Fruit fly (Drosophila melanogaster) whole organism, embryonic: ENCODE measurements around the gene CG14341.
A peak's percentile ranks its signal among the peaks of the same experiment; 100 is the strongest.

Experiments
- Bteb2 ChIP-seq: fragments of 200-800 bp; sonication (Bioruptor generic); optimal IDR thresholded peaks from 2 replicates; lab custom pipeline; 2016; ENCODE audit warnings: missing biosample characterization, missing genetic modification characterization
- CG12659 ChIP-seq: fragments of 200-800 bp; sonication (Bioruptor generic); optimal IDR thresholded peaks from 3 replicates; lab custom pipeline; 2017; ENCODE audit warnings: mild to moderate bottlenecking, missing biosample characterization, missing genetic modification reagents, missing genetic modification characterization
- CG14441 ChIP-seq: fragments of 200-800 bp; sonication (Bioruptor generic); IDR thresholded peaks from 2 replicates; pipeline ENCODE4 v1.3.6; 2022; ENCODE audit warnings: missing biosample characterization, missing genetic modification characterization
- CG14710 ChIP-seq: fragments of 200-800 bp; sonication (Bioruptor generic); optimal IDR thresholded peaks from 3 replicates; lab custom pipeline; 2019; ENCODE audit warnings: missing biosample characterization, mild to moderate bottlenecking, missing genetic modification characterization, moderate library complexity
- CG15011 ChIP-seq: fragments of 200-800 bp; sonication (Bioruptor generic); optimal IDR thresholded peaks from 3 replicates; lab custom pipeline; 2018; ENCODE audit warnings: missing biosample characterization, mild to moderate bottlenecking, missing genetic modification characterization
- CG15696 ChIP-seq: fragments of 200-800 bp; sonication (Bioruptor generic); optimal IDR thresholded peaks from 2 replicates; lab custom pipeline; 2019; ENCODE audit warnings: missing biosample characterization, mild to moderate bottlenecking, missing genetic modification characterization, moderate library complexity
- CG1647 ChIP-seq: fragments of 200-800 bp; sonication (Bioruptor generic); optimal IDR thresholded peaks from 3 replicates; lab custom pipeline; 2016; ENCODE audit warnings: missing biosample characterization, missing genetic modification characterization
- CG16863 ChIP-seq: fragments of 200-800 bp; sonication (Bioruptor generic); optimal IDR thresholded peaks from 3 replicates; lab custom pipeline; 2016; ENCODE audit warnings: missing biosample characterization, missing genetic modification characterization
- CG2199 ChIP-seq: fragments of 200-800 bp; sonication (Bioruptor generic); IDR thresholded peaks from 3 replicates; pipeline ENCODE4 v1.3.6; 2022; ENCODE audit warnings: missing biosample characterization, missing genetic modification characterization
- CG2678 ChIP-seq: fragments of 200-800 bp; sonication (Bioruptor generic); optimal IDR thresholded peaks from 3 replicates; lab custom pipeline; 2019; ENCODE audit warnings: missing biosample characterization, mild to moderate bottlenecking, missing genetic modification characterization, moderate library complexity
- CG2712 ChIP-seq: fragments of 200-800 bp; optimal IDR thresholded peaks from 3 replicates; lab custom pipeline; 2019; ENCODE audit warnings: missing biosample characterization, mild to moderate bottlenecking, missing genetic modification characterization, moderate library complexity
- CG34376 ChIP-seq: fragments of 200-800 bp; sonication (Bioruptor generic); optimal IDR thresholded peaks from 2 replicates; lab custom pipeline; 2018; ENCODE audit warnings: missing biosample characterization, mild to moderate bottlenecking, missing genetic modification characterization
- CG3726 ChIP-seq: fragments of 200-800 bp; sonication (Bioruptor generic); IDR thresholded peaks from 3 replicates; pipeline ENCODE4, ENCODE4 v1.3.6; 2022; ENCODE audit warnings: missing biosample characterization, missing genetic modification characterization
- CG4282 ChIP-seq: fragments of 200-800 bp; sonication (Bioruptor generic); optimal IDR thresholded peaks from 2 replicates; lab custom pipeline; 2016; ENCODE audit warnings: missing biosample characterization, missing genetic modification characterization
- CG6175 ChIP-seq: fragments of 200-800 bp; sonication (Bioruptor generic); IDR thresholded peaks from 3 replicates; pipeline ENCODE4 v1.3.6; 2022; ENCODE audit warnings: missing biosample characterization, missing genetic modification characterization
- CG6765 ChIP-seq: fragments of 200-800 bp; sonication (Bioruptor generic); optimal IDR thresholded peaks from 3 replicates; lab custom pipeline; 2017; ENCODE audit warnings: missing biosample characterization, mild to moderate bottlenecking, missing genetic modification characterization
- CG6813 ChIP-seq: fragments of 200-800 bp; sonication (Bioruptor generic); optimal IDR thresholded peaks from 2 replicates; lab custom pipeline; 2017; ENCODE audit warnings: missing biosample characterization, missing genetic modification characterization, mild to moderate bottlenecking, moderate library complexity, missing genetic modification reagents
- CG7372 ChIP-seq: fragments of 200-800 bp; sonication (Bioruptor generic); IDR thresholded peaks from 2 replicates; pipeline ENCODE4 v1.3.6; 2022; ENCODE audit warnings: missing biosample characterization, missing genetic modification characterization
- CG7745 ChIP-seq: fragments of 200-800 bp; sonication (Bioruptor generic); optimal IDR thresholded peaks from 2 replicates; lab custom pipeline; 2018; ENCODE audit warnings: missing biosample characterization, mild to moderate bottlenecking, missing genetic modification characterization, moderate library complexity
- Fer1 ChIP-seq: fragments of 200-800 bp; sonication (Bioruptor generic); optimal IDR thresholded peaks from 2 replicates; lab custom pipeline; 2017; ENCODE audit warnings: missing biosample characterization, mild to moderate bottlenecking, missing genetic modification characterization
- Fer3 ChIP-seq: fragments of 200-800 bp; sonication (Bioruptor generic); optimal IDR thresholded peaks from 2 replicates; lab custom pipeline; 2018; ENCODE audit warnings: missing biosample characterization, mild to moderate bottlenecking, missing genetic modification characterization, moderate library complexity
- HHEX ChIP-seq: fragments of 200-800 bp; sonication (Bioruptor generic); optimal IDR thresholded peaks from 3 replicates; lab custom pipeline; 2017; ENCODE audit warnings: missing biosample characterization, mild to moderate bottlenecking, missing genetic modification characterization, missing genetic modification reagents
- Lim3 ChIP-seq: fragments of 200-800 bp; sonication (Bioruptor generic); IDR thresholded peaks from 2 replicates; pipeline ENCODE4 v1.3.6; 2022; ENCODE audit warnings: missing biosample characterization, missing genetic modification characterization
- NFAT ChIP-seq: fragments of 200-800 bp; sonication (Bioruptor generic); IDR thresholded peaks from 2 replicates; pipeline ENCODE4 v1.3.6; 2022; ENCODE audit warnings: missing biosample characterization, missing genetic modification characterization
- Optix ChIP-seq: fragments of 200-800 bp; sonication (Bioruptor generic); IDR thresholded peaks from 3 replicates; pipeline ENCODE4 v1.3.6; 2022; ENCODE audit warnings: missing biosample characterization, missing genetic modification characterization
- Pdp1 ChIP-seq, 2 experiments: fragments of 200-800 bp; sonication (Bioruptor generic); optimal IDR thresholded peaks; 3 replicates each; lab custom pipeline; 2016; ENCODE audit warnings: missing biosample characterization in 2 of 2, missing genetic modification characterization in 2 of 2, mild to moderate bottlenecking in 1 of 2, moderate library complexity in 1 of 2
- Sox102F ChIP-seq: fragments of 200-800 bp; sonication (Bioruptor generic); optimal IDR thresholded peaks from 2 replicates; lab custom pipeline; 2018; ENCODE audit warnings: missing biosample characterization, mild to moderate bottlenecking, missing genetic modification characterization, moderate library complexity
- Xbp1 ChIP-seq: fragments of 200-800 bp; sonication (Bioruptor generic); optimal IDR thresholded peaks from 3 replicates; lab custom pipeline; 2016; ENCODE audit warnings: missing biosample characterization, mild to moderate bottlenecking, missing genetic modification characterization
- ab ChIP-seq: fragments of 200-800 bp; sonication (Bioruptor generic); optimal IDR thresholded peaks from 2 replicates; lab custom pipeline; 2016; ENCODE audit warnings: missing biosample characterization, missing genetic modification characterization
- amos ChIP-seq: fragments of 200-800 bp; sonication (Bioruptor generic); IDR thresholded peaks from 2 replicates; pipeline ENCODE4 v1.3.6; 2022; ENCODE audit warnings: missing biosample characterization, missing genetic modification characterization; ENCODE audit not compliant: partially characterized antibody
- az2 ChIP-seq: fragments of 200-800 bp; sonication (Bioruptor generic); optimal IDR thresholded peaks from 3 replicates; lab custom pipeline; 2016; ENCODE audit warnings: missing biosample characterization, missing genetic modification characterization
- chinmo ChIP-seq: fragments of 200-800 bp; sonication (Bioruptor generic); IDR thresholded peaks from 4 replicates; pipeline ENCODE4 v1.3.6; 2022; ENCODE audit warnings: missing biosample characterization, missing genetic modification characterization; ENCODE audit not compliant: partially characterized antibody
- corto ChIP-seq: fragments of 200-800 bp; sonication (Bioruptor generic); optimal IDR thresholded peaks from 2 replicates; lab custom pipeline; 2016; ENCODE audit warnings: missing biosample characterization, mild to moderate bottlenecking, missing genetic modification characterization, moderate library complexity
- cwo ChIP-seq: fragments of 200-800 bp; sonication (Bioruptor generic); optimal IDR thresholded peaks from 3 replicates; lab custom pipeline; 2017; ENCODE audit warnings: missing biosample characterization, missing genetic modification characterization, mild to moderate bottlenecking, moderate library complexity, missing genetic modification reagents
- grn ChIP-seq: fragments of 200-800 bp; sonication (Bioruptor generic); optimal IDR thresholded peaks from 3 replicates; lab custom pipeline; 2017; ENCODE audit warnings: missing biosample characterization, missing genetic modification characterization
- ind ChIP-seq: fragments of 200-800 bp; sonication (Bioruptor generic); optimal IDR thresholded peaks from 3 replicates; lab custom pipeline; 2016; ENCODE audit warnings: missing biosample characterization, missing genetic modification characterization
- insv ChIP-seq, 2 experiments: fragments of 200-800 bp; sonication (Bioruptor generic); optimal IDR thresholded peaks; 3 replicates each; lab custom pipeline; 2016 to 2018; ENCODE audit warnings: missing biosample characterization in 2 of 2, missing genetic modification characterization in 2 of 2
- lov ChIP-seq, 2 experiments: fragments of 200-800 bp in 1 of 2; fragments of >200 bp in 1 of 2; sonication (Bioruptor generic) in 1 of 2; IDR thresholded peaks in 1 of 2; optimal IDR thresholded peaks in 1 of 2; 2 replicates in 1 of 2; 3 replicates in 1 of 2; pipeline versions ENCODE4 v1.3.6 to Lab custom; 2017 to 2022; ENCODE audit warnings: missing biosample characterization in 1 of 2, missing genetic modification characterization in 1 of 2
- mld ChIP-seq: fragments of 200-800 bp; sonication (Bioruptor generic); IDR thresholded peaks from 3 replicates; pipeline ENCODE4 v1.3.6; 2022; ENCODE audit warnings: missing biosample characterization, missing genetic modification characterization; ENCODE audit not compliant: partially characterized antibody
- pho ChIP-seq: fragments of 200-800 bp; sonication (Bioruptor generic); optimal IDR thresholded peaks from 2 replicates; lab custom pipeline; 2016; ENCODE audit warnings: missing biosample characterization, missing genetic modification characterization
- schlank ChIP-seq: fragments of 200-800 bp; sonication (Bioruptor generic); optimal IDR thresholded peaks from 2 replicates; lab custom pipeline; 2018; ENCODE audit warnings: missing biosample characterization, mild to moderate bottlenecking, missing genetic modification characterization
- sd ChIP-seq: fragments of 200-800 bp; sonication (Bioruptor generic); optimal IDR thresholded peaks from 3 replicates; lab custom pipeline; 2018; ENCODE audit warnings: missing biosample characterization, mild to moderate bottlenecking, missing genetic modification characterization, moderate library complexity
- seq ChIP-seq: fragments of 200-800 bp; sonication (Bioruptor generic); IDR thresholded peaks from 2 replicates; pipeline ENCODE4 v1.3.6; 2022; ENCODE audit warnings: missing biosample characterization, missing genetic modification characterization
- sim ChIP-seq: fragments of 200-800 bp; sonication (Bioruptor generic); IDR thresholded peaks from 2 replicates; pipeline ENCODE4 v1.3.6; 2022; ENCODE audit warnings: missing biosample characterization, missing genetic modification characterization
- sqz ChIP-seq: fragments of 200-800 bp; sonication (Bioruptor generic); optimal IDR thresholded peaks from 3 replicates; lab custom pipeline; 2018; ENCODE audit warnings: missing biosample characterization, mild to moderate bottlenecking, missing genetic modification characterization
- tgo ChIP-seq: fragments of 200-800 bp; sonication (Bioruptor generic); IDR thresholded peaks from 3 replicates; pipeline ENCODE4 v1.3.6; 2022; ENCODE audit warnings: missing biosample characterization, missing genetic modification characterization
- vnd ChIP-seq: fragments of 200-800 bp; sonication (Bioruptor generic); IDR thresholded peaks from 3 replicates; pipeline ENCODE4 v1.3.6; 2022; ENCODE audit warnings: missing biosample characterization, missing genetic modification characterization; ENCODE audit not compliant: partially characterized antibody
- zfh1 ChIP-seq: fragments of 200-800 bp; sonication (Bioruptor generic); IDR thresholded peaks from 3 replicates; pipeline ENCODE4 v1.3.6; 2022; ENCODE audit warnings: missing biosample characterization, missing genetic modification characterization

Gene CG14341

DNA sequence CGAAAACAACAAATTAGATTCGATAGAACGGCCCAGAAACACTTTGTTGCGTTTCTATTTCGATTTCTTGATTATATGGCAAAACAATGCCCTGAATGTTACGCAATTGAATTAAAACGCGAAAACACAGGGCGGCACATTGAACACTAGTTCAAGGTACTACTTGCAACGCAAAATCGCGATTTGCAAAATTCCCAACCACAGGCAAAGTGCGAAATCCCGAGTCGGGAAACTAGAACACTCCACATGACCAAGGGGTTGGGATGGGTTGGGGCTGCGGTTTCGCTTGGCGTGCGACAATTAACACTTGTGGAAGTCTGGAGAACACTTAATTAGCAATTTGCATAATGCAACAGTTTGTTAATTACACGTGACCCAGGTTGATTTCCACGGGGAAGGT lies 42.0 kb upstream of the CG14341 start:
- TF ChIP-seq vnd (GFP tag; lab: Robert Waterston, UW) (0 out of 3 replicates have a peak, but pooled peaks have one; percentile 22), chinmo (GFP tag; lab: Robert Waterston, UW) (0 out of 4 replicates have a peak, but pooled peaks have one; percentile 6), Optix (GFP tag; lab: Robert Waterston, UW) (no peak), Pdp1 (GFP tag; optimal IDR thresholded peaks at IDR 0.05; lab: Kevin White, UChicago) (peak in 1 of 2 experiments; percentile 40), CG7372 (GFP tag; lab: Robert Waterston, UW) (no peak)

DNA sequence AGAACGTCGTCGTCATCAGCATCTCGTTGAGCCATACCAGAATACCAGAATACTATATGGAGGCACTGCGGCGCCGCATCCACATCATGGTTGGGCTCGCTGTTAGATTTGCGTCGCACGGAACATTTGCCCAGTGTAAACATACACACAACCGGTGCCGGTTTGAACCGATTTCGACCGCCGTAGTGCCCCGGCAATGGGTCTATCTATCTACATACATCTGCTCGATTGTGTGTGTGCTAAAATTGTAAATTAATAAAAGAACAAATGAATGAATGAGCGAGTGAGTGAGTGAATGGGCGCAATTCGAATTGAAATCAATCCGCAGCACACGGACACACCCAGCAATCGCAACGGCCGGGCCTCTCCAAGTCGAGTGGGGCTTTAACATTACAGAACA lies 40.9 kb upstream of the CG14341 start:
- TF ChIP-seq CG14441 (GFP tag; lab: Robert Waterston, UW) = no peak
- no peak for TF ChIP-seq CG16863 (GFP tag; lab: Kevin White, UChicago)
- no peak for TF ChIP-seq CG15696 (tag; lab: Kevin White, UChicago)
- no peak for TF ChIP-seq CG1647 (GFP tag; lab: Kevin White, UChicago)
- peak; percentile 76 for TF ChIP-seq CG34376 (GFP tag; lab: Kevin White, UChicago)
- TF ChIP-seq Fer3 (tag; lab: Kevin White, UChicago) = peak; percentile 5
- peak; percentile 19 for TF ChIP-seq CG2678 (tag; lab: Kevin White, UChicago)
- no peak for TF ChIP-seq sqz (GFP tag; lab: Kevin White, UChicago)
- peak; percentile 15 for TF ChIP-seq CG6813 (GFP tag; lab: Kevin White, UChicago)
- TF ChIP-seq Lim3 (GFP tag; lab: Robert Waterston, UW) = no peak
- no peak for TF ChIP-seq pho (GFP tag; lab: Kevin White, UChicago)
- TF ChIP-seq Fer1 (GFP tag; lab: Kevin White, UChicago) = no peak
- no peak for TF ChIP-seq CG14710 (tag; lab: Kevin White, UChicago)
- TF ChIP-seq Bteb2 (GFP tag; lab: Kevin White, UChicago) = no peak
- TF ChIP-seq schlank (tag; lab: Kevin White, UChicago) = peak; percentile 26
- 0 out of 2 replicates have a peak, but pooled peaks have one; percentile 18 for TF ChIP-seq seq (GFP tag; lab: Robert Waterston, UW)
- TF ChIP-seq Xbp1 (GFP tag; lab: Kevin White, UChicago) = no peak
- no peak for TF ChIP-seq lov (optimal IDR thresholded peaks at IDR 0.05; lab: Kevin White, UChicago)
- no peak for TF ChIP-seq lov (GFP tag; IDR thresholded peaks at IDR 0.05; lab: Robert Waterston, UW)
- TF ChIP-seq cwo (GFP tag; lab: Kevin White, UChicago) = peak; percentile 63
- TF ChIP-seq CG7745 (tag; lab: Kevin White, UChicago) = no peak
- no peak for TF ChIP-seq tgo
- no peak for TF ChIP-seq CG3726 (GFP tag; lab: Robert Waterston, UW)
- peak; percentile 31 for TF ChIP-seq sd
- no peak for TF ChIP-seq corto (GFP tag; lab: Kevin White, UChicago)
- TF ChIP-seq NFAT (GFP tag; lab: Robert Waterston, UW) = no peak
- TF ChIP-seq CG6175 (GFP tag; lab: Robert Waterston, UW) = peak; percentile 90; the same call in 2 of the 3 replicates
- peak; percentile 13 for TF ChIP-seq CG12659 (GFP tag; lab: Kevin White, UChicago)
- peak; percentile 44 for TF ChIP-seq HHEX (GFP tag; lab: Kevin White, UChicago)
- no peak for TF ChIP-seq zfh1 (GFP tag; lab: Robert Waterston, UW)
- no peak for TF ChIP-seq CG6765 (GFP tag; lab: Kevin White, UChicago)
- TF ChIP-seq ind = no peak
- no peak for TF ChIP-seq CG4282 (GFP tag; lab: Kevin White, UChicago)
- no peak for TF ChIP-seq az2 (GFP tag; lab: Kevin White, UChicago)
- TF ChIP-seq amos (GFP tag; lab: Robert Waterston, UW) = no peak
- TF ChIP-seq Sox102F (GFP tag; lab: Kevin White, UChicago) = no peak
- no peak for TF ChIP-seq CG2712 (tag; lab: Kevin White, UChicago)
- no peak for TF ChIP-seq ab (GFP tag; lab: Kevin White, UChicago)
- peak; percentile 24 for TF ChIP-seq CG15011 (GFP tag; lab: Kevin White, UChicago)
- no peak for TF ChIP-seq sim (GFP tag; lab: Robert Waterston, UW)
- TF ChIP-seq CG2199 (GFP tag; lab: Robert Waterston, UW) = no peak
- TF ChIP-seq grn (GFP tag; lab: Kevin White, UChicago) = peak; percentile 18
- TF ChIP-seq mld (GFP tag; lab: Robert Waterston, UW) = no peak
- TF ChIP-seq insv (GFP tag; optimal IDR thresholded peaks at IDR 0.05; lab: Kevin White, UChicago) = no peak
